Fruit fly (Drosophila melanogaster): ENCODE measurements around the gene cic.
A peak's percentile ranks its signal among the peaks of the same experiment; 100 is the strongest.

dm6 chr3R:20312838-20313237 lies 60.3 kb downstream of the cic start:
- peak; percentile 75 for TF ChIP-seq Ets96B (tag; optimal IDR thresholded peaks at IDR 0.05)
- peak; percentile 64 for TF ChIP-seq CG16779 (tag; optimal IDR thresholded peaks at IDR 0.05)
- TF ChIP-seq Blimp-1 (GFP tag; optimal IDR thresholded peaks at IDR 0.05), result no peak
- TF ChIP-seq CG3919 (GFP tag; optimal IDR thresholded peaks at IDR 0.05), result peak; percentile 78
- TF ChIP-seq Eip93F (GFP tag; optimal IDR thresholded peaks at IDR 0.05), result no peak
- TF ChIP-seq Smox (GFP tag; optimal IDR thresholded peaks at IDR 0.05), result peak; percentile 42
- peak; percentile 83 for TF ChIP-seq Hr4 (GFP tag; optimal IDR thresholded peaks at IDR 0.05)
